Worm (Caenorhabditis elegans) whole organism, L4 larva: ENCODE data around the gene ZK1010.4.

Source experiments
- D1046.2 ChIP-seq: fragments of 200-800 bp; sonication (Bioruptor generic); IDR thresholded peaks from 2 replicates; pipeline ENCODE4 v1.3.6; 2022; ENCODE audit warnings: missing genetic modification characterization, missing compliant biosample characterization
- F10B5.3 ChIP-seq: sonication (generic microtip); optimal IDR thresholded peaks from 2 replicates; lab custom pipeline; 2016; ENCODE audit warnings: mild to moderate bottlenecking, missing genetic modification characterization, missing compliant biosample characterization
- F44E2.7 ChIP-seq: fragments of 200-800 bp; sonication (Bioruptor generic); IDR thresholded peaks from 2 replicates; pipeline ENCODE4 v2.1.2; 2022; ENCODE audit warnings: missing genetic modification characterization, missing compliant biosample characterization
- F49E8.2 ChIP-seq: sonication (generic microtip); optimal IDR thresholded peaks from 2 replicates; lab custom pipeline; 2016; ENCODE audit warnings: missing compliant biosample characterization, mild to moderate bottlenecking, missing genetic modification characterization, borderline replicate concordance
- T20F7.1 ChIP-seq: fragments of 200-800 bp; sonication (Bioruptor generic); optimal IDR thresholded peaks from 2 replicates; lab custom pipeline; 2018; ENCODE audit warnings: mild to moderate bottlenecking, missing genetic modification characterization, missing compliant biosample characterization
- Y105C5A.15 ChIP-seq: fragments of 200-800 bp; sonication (Bioruptor generic); IDR thresholded peaks from 2 replicates; pipeline ENCODE4 v1.3.6; 2022; ENCODE audit warnings: missing genetic modification characterization, missing compliant biosample characterization
- Y48G9A.11 ChIP-seq: fragments of 200-800 bp; sonication (Bioruptor generic); IDR thresholded peaks from 2 replicates; pipeline ENCODE4 v1.3.6; 2022; ENCODE audit warnings: missing genetic modification reagents, missing genetic modification characterization, missing compliant biosample characterization
- ZK337.2 ChIP-seq: fragments of 200-800 bp; sonication (Bioruptor generic); IDR thresholded peaks from 2 replicates; pipeline ENCODE4 v1.3.6; 2022; ENCODE audit warnings: missing genetic modification reagents, missing genetic modification characterization, missing compliant biosample characterization
- aha-1 ChIP-seq: fragments of 150-350 bp; peaks from one replicate; lab custom pipeline; 2014; ENCODE audit warnings: missing biosample characterization, missing genetic modification characterization
- aly-2 ChIP-seq: sonication (generic microtip); optimal IDR thresholded peaks from 2 replicates; lab custom pipeline; 2018; ENCODE audit warnings: missing biosample characterization, missing genetic modification characterization
- ama-1 ChIP-seq: fragments of 150-350 bp; optimal IDR thresholded peaks from 2 replicates; lab custom pipeline; 2014; ENCODE audit warnings: inconsistent platforms, mixed read lengths
- ceh-28 ChIP-seq: fragments of 150-350 bp; optimal IDR thresholded peaks from 2 replicates; lab custom pipeline; 2014; ENCODE audit warnings: missing biosample characterization, missing genetic modification reagents, missing genetic modification characterization
- ceh-32 ChIP-seq: sonication (generic microtip); optimal IDR thresholded peaks from 2 replicates; lab custom pipeline; 2016; ENCODE audit warnings: mild to moderate bottlenecking, missing genetic modification characterization, missing compliant biosample characterization; ENCODE audit not compliant: poor library complexity
- ceh-82 ChIP-seq: sonication (generic microtip); optimal IDR thresholded peaks from 2 replicates; lab custom pipeline; 2017; ENCODE audit warnings: missing biosample characterization, missing genetic modification characterization
- ces-1 ChIP-seq: fragments of 150-350 bp; sonication (generic microtip); optimal IDR thresholded peaks from 4 replicates; lab custom pipeline; 2014; ENCODE audit warnings: missing biosample characterization, missing genetic modification reagents, missing genetic modification characterization
- cey-2 ChIP-seq: sonication (generic microtip); optimal IDR thresholded peaks from 3 replicates; lab custom pipeline; 2017; ENCODE audit warnings: missing genetic modification characterization, mild to moderate bottlenecking, missing compliant biosample characterization, antibody characterized with exemption, borderline replicate concordance; ENCODE audit not compliant: insufficient read depth
- ctbp-1 ChIP-seq: fragments of 200-800 bp; sonication (Bioruptor generic); IDR thresholded peaks from 2 replicates; pipeline ENCODE4 v1.3.6; 2022; ENCODE audit warnings: missing genetic modification reagents, missing genetic modification characterization, missing compliant biosample characterization
- daf-12 ChIP-seq: fragments of 150-350 bp; optimal IDR thresholded peaks from 2 replicates; lab custom pipeline; 2014; ENCODE audit warnings: missing biosample characterization, missing genetic modification reagents, missing genetic modification characterization
- daf-16 ChIP-seq, 3 experiments: sonication (generic microtip); optimal IDR thresholded peaks; 2 replicates each; lab custom pipeline; 2016 to 2017; ENCODE audit warnings: missing genetic modification characterization in 3 of 3, missing genetic modification reagents in 3 of 3, mild to moderate bottlenecking in 2 of 3, missing compliant biosample characterization in 2 of 3, missing biosample characterization in 1 of 3, moderate library complexity in 1 of 3
- dpl-1 ChIP-seq: fragments of 150-350 bp; optimal IDR thresholded peaks from 2 replicates; lab custom pipeline; 2014; ENCODE audit warnings: missing biosample characterization, missing genetic modification reagents, missing genetic modification characterization
- duxl-1 ChIP-seq: sonication (generic microtip); optimal IDR thresholded peaks from 2 replicates; lab custom pipeline; 2016; ENCODE audit warnings: mild to moderate bottlenecking, missing genetic modification characterization, moderate library complexity, missing compliant biosample characterization; ENCODE audit not compliant: poor library complexity
- egl-27 ChIP-seq: sonication (generic microtip); optimal IDR thresholded peaks from 3 replicates; lab custom pipeline; 2017; ENCODE audit warnings: missing biosample characterization, missing genetic modification reagents, missing genetic modification characterization
- fkh-10 ChIP-seq: fragments of 150-350 bp; optimal IDR thresholded peaks from 2 replicates; lab custom pipeline; 2014; ENCODE audit warnings: missing biosample characterization, missing genetic modification reagents, missing genetic modification characterization
- gei-8 ChIP-seq: fragments of 200-800 bp; sonication (Bioruptor generic); optimal IDR thresholded peaks from 2 replicates; lab custom pipeline; 2018; ENCODE audit warnings: mild to moderate bottlenecking, missing genetic modification characterization, missing compliant biosample characterization
- hif-1 ChIP-seq, 2 experiments: sonication (generic microtip); optimal IDR thresholded peaks; 2 replicates each; lab custom pipeline; 2016 to 2017; ENCODE audit warnings: missing compliant biosample characterization in 2 of 2, missing genetic modification characterization in 2 of 2, missing genetic modification reagents in 2 of 2, missing genotype in 2 of 2, mild to moderate bottlenecking in 1 of 2
- jun-1 ChIP-seq: fragments of 150-350 bp; optimal IDR thresholded peaks from 2 replicates; lab custom pipeline; 2014; ENCODE audit warnings: missing biosample characterization, missing genetic modification reagents, missing genetic modification characterization
- lin-1 ChIP-seq: fragments of 200-800 bp; sonication (Bioruptor generic); IDR thresholded peaks from 2 replicates; pipeline ENCODE4 v1.3.6; 2022; ENCODE audit warnings: missing genetic modification reagents, missing genetic modification characterization, missing compliant biosample characterization
- lin-13 ChIP-seq: fragments of 150-350 bp; optimal IDR thresholded peaks from 2 replicates; lab custom pipeline; 2014; ENCODE audit warnings: missing biosample characterization, missing genetic modification reagents, missing genetic modification characterization
- lin-38 ChIP-seq: fragments of 200-800 bp; sonication (Bioruptor generic); IDR thresholded peaks from 2 replicates; pipeline ENCODE4 v1.3.6; 2022; ENCODE audit warnings: missing genetic modification reagents, missing genetic modification characterization, missing compliant biosample characterization
- lir-3 ChIP-seq: sonication (generic microtip); optimal IDR thresholded peaks from 2 replicates; lab custom pipeline; 2016; ENCODE audit warnings: mild to moderate bottlenecking, missing genetic modification characterization, missing compliant biosample characterization
- lsy-2 ChIP-seq, 2 experiments: fragments of 150-350 bp in 1 of 2; sonication (generic microtip) in 1 of 2; optimal IDR thresholded peaks; 2 replicates each; lab custom pipeline; 2014 to 2017; ENCODE audit warnings: missing biosample characterization in 2 of 2, missing genetic modification characterization in 2 of 2
- mdt-29 ChIP-seq: fragments of 200-800 bp; sonication (Bioruptor generic); IDR thresholded peaks from 2 replicates; pipeline ENCODE4 v1.3.6; 2022; ENCODE audit warnings: missing genetic modification reagents, missing genetic modification characterization, missing compliant biosample characterization
- mep-1 ChIP-seq: fragments of 150-350 bp; sonication (generic microtip); optimal IDR thresholded peaks from 3 replicates; lab custom pipeline; 2014; ENCODE audit warnings: missing biosample characterization, missing genetic modification characterization
- mxl-2 ChIP-seq: fragments of 200-800 bp; sonication (Bioruptor generic); conservative IDR thresholded peaks from 2 replicates; pipeline ENCODE4 v1.3.6; 2022; ENCODE audit warnings: missing genetic modification reagents, missing genetic modification characterization, missing compliant biosample characterization
- mxl-3 ChIP-seq: fragments of 200-800 bp; sonication (Bioruptor generic); optimal IDR thresholded peaks from 2 replicates; lab custom pipeline; 2018; ENCODE audit warnings: mild to moderate bottlenecking, missing genetic modification characterization, missing compliant biosample characterization
- nhr-10 ChIP-seq: fragments of 150-350 bp; optimal IDR thresholded peaks from 2 replicates; lab custom pipeline; 2014; ENCODE audit warnings: missing biosample characterization, missing genetic modification characterization
- nhr-102 ChIP-seq: sonication (generic microtip); optimal IDR thresholded peaks from 2 replicates; lab custom pipeline; 2016; ENCODE audit warnings: mild to moderate bottlenecking, missing genetic modification characterization, moderate library complexity, missing compliant biosample characterization
- nhr-11 ChIP-seq: fragments of 150-350 bp; optimal IDR thresholded peaks from 2 replicates; lab custom pipeline; 2014; ENCODE audit warnings: missing biosample characterization, missing genetic modification characterization
- nhr-111 ChIP-seq: fragments of 200-800 bp; sonication (Bioruptor generic); optimal IDR thresholded peaks from 2 replicates; lab custom pipeline; 2018; ENCODE audit warnings: mild to moderate bottlenecking, missing genetic modification characterization, missing compliant biosample characterization
- nhr-28 ChIP-seq: fragments of 150-350 bp; optimal IDR thresholded peaks from 2 replicates; lab custom pipeline; 2014; ENCODE audit warnings: missing biosample characterization, missing genetic modification characterization
- nhr-41 ChIP-seq: fragments of 200-800 bp; sonication (Bioruptor generic); IDR thresholded peaks from 2 replicates; pipeline ENCODE4 v1.3.6; 2022; ENCODE audit warnings: missing genetic modification reagents, missing genetic modification characterization, missing compliant biosample characterization
- nhr-42 ChIP-seq: fragments of 200-800 bp; sonication (Bioruptor generic); IDR thresholded peaks from 2 replicates; pipeline ENCODE4 v1.3.6; 2022; ENCODE audit warnings: missing genetic modification characterization, missing compliant biosample characterization
- nhr-6 ChIP-seq: fragments of 150-350 bp; optimal IDR thresholded peaks from 2 replicates; lab custom pipeline; 2014; ENCODE audit warnings: missing biosample characterization, missing genetic modification characterization
- nhr-76 ChIP-seq: fragments of 150-350 bp; optimal IDR thresholded peaks from 2 replicates; lab custom pipeline; 2014; ENCODE audit warnings: missing biosample characterization, missing genetic modification characterization
- nhr-77 ChIP-seq: fragments of 150-350 bp; optimal IDR thresholded peaks from 2 replicates; lab custom pipeline; 2014; ENCODE audit warnings: missing biosample characterization, missing genetic modification characterization
- php-3 ChIP-seq: fragments of 200-800 bp; sonication (Bioruptor generic); IDR thresholded peaks from 2 replicates; pipeline ENCODE4 v1.3.6; 2022; ENCODE audit warnings: missing genetic modification reagents, missing genetic modification characterization, missing compliant biosample characterization
- saeg-2 ChIP-seq: fragments of 200-800 bp; sonication (Bioruptor generic); IDR thresholded peaks from 2 replicates; pipeline ENCODE4 v1.3.6; 2022; ENCODE audit warnings: missing genetic modification reagents, missing genetic modification characterization, missing compliant biosample characterization
- snpc-1.2 ChIP-seq: fragments of 200-800 bp; sonication (Bioruptor generic); IDR thresholded peaks from 2 replicates; pipeline ENCODE4 v1.3.6; 2022; ENCODE audit warnings: missing genetic modification reagents, missing genetic modification characterization, missing compliant biosample characterization
- spr-1 ChIP-seq: sonication (generic microtip); optimal IDR thresholded peaks from 2 replicates; lab custom pipeline; 2016; ENCODE audit warnings: mild to moderate bottlenecking, missing genetic modification characterization, missing compliant biosample characterization
- tra-1 ChIP-seq: fragments of 200-800 bp; sonication (Bioruptor generic); IDR thresholded peaks from 2 replicates; pipeline ENCODE4 v1.3.6; 2022; ENCODE audit warnings: missing genetic modification reagents, missing genetic modification characterization, missing compliant biosample characterization
- unc-39 ChIP-seq: sonication (generic microtip); optimal IDR thresholded peaks from 2 replicates; lab custom pipeline; 2017; ENCODE audit warnings: missing biosample characterization, missing genetic modification characterization
- zip-11 ChIP-seq: fragments of 200-800 bp; sonication (Bioruptor generic); IDR thresholded peaks from 2 replicates; pipeline ENCODE4 v1.3.6; 2022; ENCODE audit warnings: missing genetic modification characterization, missing compliant biosample characterization

ZK1010.4 gene

DNA sequence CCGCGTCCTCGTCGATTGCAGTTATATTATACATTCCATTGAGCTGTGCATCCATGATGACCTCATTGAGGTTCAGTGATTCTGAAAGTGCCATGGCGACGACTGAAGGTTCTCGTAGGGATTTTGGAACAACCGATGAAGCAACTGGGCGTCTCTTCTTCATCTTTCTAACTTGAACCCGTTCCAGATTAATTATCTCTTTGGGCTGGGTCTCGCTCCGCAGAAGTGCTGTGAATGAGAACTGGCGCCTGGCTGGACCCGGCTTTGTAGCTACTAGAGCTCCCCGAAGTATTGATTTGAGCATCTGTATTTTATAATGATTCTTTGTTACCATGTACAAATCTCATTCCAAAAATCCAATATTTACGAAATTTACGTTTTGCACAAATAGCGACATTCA is 3.3 kb upstream of the ZK1010.4 start, which contains the start of gene ZK1010.2 (continued):
- no peak for TF ChIP-seq nhr-28 (tag; lab: Kevin White, UChicago)
- TF ChIP-seq jun-1 (tag; lab: Kevin White, UChicago) = no peak
- no peak for TF ChIP-seq saeg-2 (GFP tag; lab: Robert Waterston, UW)
- peak; percentile 25 for TF ChIP-seq spr-1
- TF ChIP-seq daf-16 (GFP tag; optimal IDR thresholded peaks at IDR 0.05; lab: Kevin White, UChicago) = no peak
- no peak for TF ChIP-seq daf-16 (tag; optimal IDR thresholded peaks at IDR 0.05; lab: Kevin White, UChicago)
- no peak for TF ChIP-seq fkh-10 (GFP tag; lab: Kevin White, UChicago)
- no peak for TF ChIP-seq F44E2.7 (GFP tag; lab: Robert Waterston, UW)
- TF ChIP-seq ceh-82 (tag; lab: Kevin White, UChicago) = no peak
- TF ChIP-seq Y48G9A.11 (GFP tag; lab: Robert Waterston, UW) = peak; percentile 66
- no peak for TF ChIP-seq mep-1 (tag; lab: Kevin White, UChicago)
- TF ChIP-seq nhr-42 (GFP tag; lab: Robert Waterston, UW) = no peak
- 0 out of 2 replicates have a peak, but pooled peaks have one; percentile 20 for TF ChIP-seq mdt-29 (GFP tag; lab: Robert Waterston, UW)
- no peak for TF ChIP-seq aly-2 (tag; lab: Kevin White, UChicago)
- no peak for TF ChIP-seq nhr-10
- TF ChIP-seq gei-8 = no peak
- no peak for TF ChIP-seq lin-13
- TF ChIP-seq ces-1 (GFP tag; lab: Kevin White, UChicago) = no peak
- TF ChIP-seq nhr-41 (GFP tag; lab: Robert Waterston, UW) = no peak
- TF ChIP-seq lin-38 (GFP tag; lab: Robert Waterston, UW) = peak; percentile 70
- TF ChIP-seq daf-12 (tag; lab: Kevin White, UChicago) = no peak
- no peak for TF ChIP-seq F10B5.3
- TF ChIP-seq nhr-77 (tag; lab: Kevin White, UChicago) = no peak
- no peak for TF ChIP-seq tra-1 (GFP tag; lab: Robert Waterston, UW)
- no peak for TF ChIP-seq ama-1 (lab: Kevin White, UChicago)
- no peak for TF ChIP-seq nhr-6 (tag; lab: Kevin White, UChicago)
- TF ChIP-seq mxl-3 (GFP tag; lab: Kevin White, UChicago) = no peak
- TF ChIP-seq nhr-111 (GFP tag; lab: Kevin White, UChicago) = no peak
- TF ChIP-seq ZK337.2 (GFP tag; lab: Robert Waterston, UW) = no peak
- no peak for TF ChIP-seq zip-11 (GFP tag; lab: Robert Waterston, UW)
- TF ChIP-seq lin-1 = no peak
- no peak for TF ChIP-seq ctbp-1 (GFP tag; lab: Robert Waterston, UW)
- no peak for TF ChIP-seq snpc-1.2 (GFP tag; lab: Robert Waterston, UW)
- no peak for TF ChIP-seq T20F7.1 (GFP tag; lab: Kevin White, UChicago)
- no peak for TF ChIP-seq duxl-1
- peak; percentile 63 for TF ChIP-seq F49E8.2 (tag; lab: Kevin White, UChicago)
- no peak for TF ChIP-seq dpl-1 (GFP tag; lab: Kevin White, UChicago)
- no peak for TF ChIP-seq nhr-102 (tag; lab: Kevin White, UChicago)
- no peak for TF ChIP-seq hif-1 (tag; optimal IDR thresholded peaks at IDR 0.05; lab: Kevin White, UChicago)
- no peak for TF ChIP-seq ceh-32 (tag; lab: Kevin White, UChicago)
- no peak for TF ChIP-seq nhr-11 (tag; lab: Kevin White, UChicago)
- no peak for TF ChIP-seq unc-39 (tag; lab: Kevin White, UChicago)
- no peak for TF ChIP-seq cey-2 (tag; lab: Kevin White, UChicago)
- TF ChIP-seq ceh-28 = no peak
- no peak for TF ChIP-seq php-3 (GFP tag; lab: Robert Waterston, UW)
- TF ChIP-seq lsy-2 (tag; optimal IDR thresholded peaks at IDR 0.05; lab: Kevin White, UChicago) = peak in 1 of 2 experiments; percentile 20
- TF ChIP-seq D1046.2 (GFP tag; lab: Robert Waterston, UW) = 0 out of 2 replicates have a peak, but pooled peaks have one; percentile 57
- TF ChIP-seq egl-27 (tag; lab: Kevin White, UChicago) = no peak
- no peak for TF ChIP-seq lir-3 (tag; lab: Kevin White, UChicago)
- TF ChIP-seq Y105C5A.15 (GFP tag; lab: Robert Waterston, UW) = 0 out of 2 replicates have a peak, but pooled peaks have one; percentile 43
- TF ChIP-seq aha-1 = no peak
- no peak for TF ChIP-seq nhr-76 (tag; lab: Kevin White, UChicago)
- TF ChIP-seq mxl-2 = no peak
